Worm (Caenorhabditis elegans) whole organism, L4 larva: Measurements from ENCODE around the gene C36C9.6.
"Not testable (repeated sequence)": the region's sequence is repeated elsewhere in the genome, so short reads cannot be mapped to it uniquely, and the experiment has no call there.

Source experiments
- ama-1 ChIP-seq: fragments of 150-350 bp; optimal IDR thresholded peaks from 2 replicates; lab custom pipeline; 2014; ENCODE audit warnings: inconsistent platforms, mixed read lengths
- daf-12 ChIP-seq: fragments of 150-350 bp; optimal IDR thresholded peaks from 2 replicates; lab custom pipeline; 2014; ENCODE audit warnings: missing biosample characterization, missing genetic modification reagents, missing genetic modification characterization
- dmd-9 ChIP-seq: fragments of 200-800 bp; sonication (Bioruptor generic); IDR thresholded peaks from 2 replicates; pipeline ENCODE4 v1.3.6; 2022; ENCODE audit warnings: missing genetic modification reagents, missing genetic modification characterization, missing compliant biosample characterization
- fos-1 ChIP-seq: fragments of 150-350 bp; optimal IDR thresholded peaks from 2 replicates; lab custom pipeline; 2014; ENCODE audit warnings: missing biosample characterization, missing genetic modification characterization
- hlh-11 ChIP-seq: fragments of 200-800 bp; sonication (Bioruptor generic); optimal IDR thresholded peaks from 2 replicates; lab custom pipeline; 2018; ENCODE audit warnings: mild to moderate bottlenecking, missing genetic modification characterization, missing compliant biosample characterization
- jun-1 ChIP-seq: fragments of 150-350 bp; optimal IDR thresholded peaks from 2 replicates; lab custom pipeline; 2014; ENCODE audit warnings: missing biosample characterization, missing genetic modification reagents, missing genetic modification characterization
- lim-7 ChIP-seq: fragments of 200-800 bp; sonication (Bioruptor generic); IDR thresholded peaks from 2 replicates; pipeline ENCODE4 v1.3.6; 2022; ENCODE audit warnings: missing genetic modification characterization, missing compliant biosample characterization
- nhr-10 ChIP-seq: fragments of 150-350 bp; optimal IDR thresholded peaks from 2 replicates; lab custom pipeline; 2014; ENCODE audit warnings: missing biosample characterization, missing genetic modification characterization
- nhr-11 ChIP-seq: fragments of 150-350 bp; optimal IDR thresholded peaks from 2 replicates; lab custom pipeline; 2014; ENCODE audit warnings: missing biosample characterization, missing genetic modification characterization
- nhr-77 ChIP-seq: fragments of 150-350 bp; optimal IDR thresholded peaks from 2 replicates; lab custom pipeline; 2014; ENCODE audit warnings: missing biosample characterization, missing genetic modification characterization
- pqm-1 ChIP-seq: sonication (generic microtip); optimal IDR thresholded peaks from 2 replicates; lab custom pipeline; 2017; ENCODE audit warnings: missing biosample characterization, missing genetic modification characterization
- saeg-2 ChIP-seq: fragments of 200-800 bp; sonication (Bioruptor generic); IDR thresholded peaks from 2 replicates; pipeline ENCODE4 v1.3.6; 2022; ENCODE audit warnings: missing genetic modification reagents, missing genetic modification characterization, missing compliant biosample characterization
- ztf-11 ChIP-seq: fragments of 150-350 bp; optimal IDR thresholded peaks from 2 replicates; lab custom pipeline; 2014; ENCODE audit warnings: missing biosample characterization, missing genetic modification characterization

- TF ChIP-seq pqm-1; ztf-11; jun-1 (tag; lab: Kevin White, UChicago); ama-1 (lab: Kevin White, UChicago); nhr-10 (tag; lab: Kevin White, UChicago); lim-7; nhr-11 (tag; lab: Kevin White, UChicago); dmd-9 (GFP tag; lab: Robert Waterston, UW); fos-1 (tag; lab: Kevin White, UChicago); saeg-2 (GFP tag; lab: Robert Waterston, UW); daf-12 (tag; lab: Kevin White, UChicago); hlh-11; nhr-77 (tag; lab: Kevin White, UChicago): not testable (repeated sequence)
These were observed 6.1 kb upstream of the C36C9.6 start, which contains the start of gene C36C9.4 for ce11 chrX:1696879-1697278.
